Worm (Caenorhabditis elegans) whole organism, young adult: ENCODE data around the gene Y27F2A.11.
"Not testable (repeated sequence)": the region's sequence is repeated elsewhere in the genome, so short reads cannot be mapped to it uniquely, and the experiment has no call there.

Source experiments
- atf-7 ChIP-seq: sonication (generic microtip); optimal IDR thresholded peaks from 2 replicates; lab custom pipeline; 2017; ENCODE audit warnings: mild to moderate bottlenecking, missing genetic modification characterization, missing compliant biosample characterization
- ceh-100 ChIP-seq: fragments of 200-800 bp; sonication (Bioruptor generic); IDR thresholded peaks from 2 replicates; pipeline ENCODE4 v1.3.6; 2022; ENCODE audit warnings: missing genetic modification reagents, missing genetic modification characterization, missing compliant biosample characterization
- efl-1 ChIP-seq: fragments of 150-350 bp; optimal IDR thresholded peaks from 2 replicates; lab custom pipeline; 2014; ENCODE audit warnings: missing biosample characterization, missing genetic modification reagents, missing genetic modification characterization
- ztf-26 ChIP-seq: sonication (generic microtip); optimal IDR thresholded peaks from 2 replicates; lab custom pipeline; 2017; ENCODE audit warnings: missing genetic modification characterization, missing compliant biosample characterization
- ztf-28 ChIP-seq: fragments of 200-800 bp; sonication (Bioruptor generic); IDR thresholded peaks from 2 replicates; pipeline ENCODE4 v1.3.6; 2022; ENCODE audit warnings: missing genetic modification reagents, missing genetic modification characterization, missing compliant biosample characterization

- not testable (repeated sequence) for TF ChIP-seq ceh-100 (GFP tag; lab: Robert Waterston, UW); efl-1 (GFP tag; lab: Kevin White, UChicago); atf-7 (tag; lab: Kevin White, UChicago); ztf-28 (GFP tag; lab: Robert Waterston, UW); ztf-26 (tag; lab: Kevin White, UChicago)
Measured at ce11 chrII:3184858-3185257, 4.3 kb upstream of the Y27F2A.11 start, which contains the start of gene sri-78.
